Worm (Caenorhabditis elegans) whole organism, L3 larva: ENCODE data around the gene znf-593.
A peak's percentile ranks its signal among the peaks of the same experiment; 100 is the strongest.

Experiments
- R02D3.7 ChIP-seq: fragments of 150-350 bp; optimal IDR thresholded peaks from 2 replicates; lab custom pipeline; 2014; ENCODE audit warnings: missing biosample characterization, missing genetic modification characterization
- ZK546.5 ChIP-seq: sonication (generic microtip); optimal IDR thresholded peaks from 2 replicates; lab custom pipeline; 2017; ENCODE audit warnings: missing biosample characterization, missing genetic modification characterization
- ama-1 ChIP-seq: fragments of 150-350 bp; optimal IDR thresholded peaks from 2 replicates; lab custom pipeline; 2018
- ceh-28 ChIP-seq: fragments of 150-350 bp; optimal IDR thresholded peaks from 2 replicates; lab custom pipeline; 2014; ENCODE audit warnings: missing biosample characterization, missing genetic modification reagents, missing genetic modification characterization
- ceh-82 ChIP-seq: fragments of 150-350 bp; optimal IDR thresholded peaks from 2 replicates; lab custom pipeline; 2014; ENCODE audit warnings: missing biosample characterization, missing genetic modification characterization
- daf-12 ChIP-seq: fragments of 150-350 bp; optimal IDR thresholded peaks from 2 replicates; lab custom pipeline; 2014; ENCODE audit warnings: missing biosample characterization, missing genetic modification reagents, missing genetic modification characterization
- egl-5 ChIP-seq: fragments of 150-350 bp; optimal IDR thresholded peaks from 2 replicates; lab custom pipeline; 2017; ENCODE audit warnings: missing biosample characterization, missing genetic modification reagents, missing genetic modification characterization, inconsistent platforms
- elt-1 ChIP-seq: fragments of 150-350 bp; optimal IDR thresholded peaks from 2 replicates; lab custom pipeline; 2014; ENCODE audit warnings: missing biosample characterization, missing genetic modification characterization
- elt-2 ChIP-seq: sonication (generic microtip); optimal IDR thresholded peaks from 2 replicates; lab custom pipeline; 2016; ENCODE audit warnings: missing genetic modification reagents, mild to moderate bottlenecking, missing genetic modification characterization, missing compliant biosample characterization
- elt-3 ChIP-seq, 3 experiments: fragments of 150-350 bp in 1 of 3; sonication (generic microtip) in 2 of 3; optimal IDR thresholded peaks; 2 replicates in 2 of 3; 4 replicates in 1 of 3; lab custom pipeline; 2014 to 2017; ENCODE audit warnings: missing biosample characterization in 3 of 3, missing genetic modification characterization in 3 of 3
- eor-1 ChIP-seq, 2 experiments: fragments of 150-350 bp; optimal IDR thresholded peaks; 2 replicates each; lab custom pipeline; 2014 to 2018; ENCODE audit warnings: missing biosample characterization in 2 of 2, missing genetic modification characterization in 2 of 2
- fkh-10 ChIP-seq: sonication (generic microtip); optimal IDR thresholded peaks from 2 replicates; lab custom pipeline; 2017; ENCODE audit warnings: missing biosample characterization, missing genetic modification reagents, missing genetic modification characterization
- fkh-2 ChIP-seq: fragments of 150-350 bp; optimal IDR thresholded peaks from 2 replicates; lab custom pipeline; 2014; ENCODE audit warnings: missing biosample characterization, missing genetic modification reagents, missing genetic modification characterization
- hmg-11 ChIP-seq: sonication (generic microtip); optimal IDR thresholded peaks from 2 replicates; lab custom pipeline; 2016; ENCODE audit warnings: missing genetic modification characterization, missing compliant biosample characterization
- lin-15B ChIP-seq: fragments of 150-350 bp; optimal IDR thresholded peaks from 2 replicates; lab custom pipeline; 2014; ENCODE audit warnings: missing biosample characterization, missing genetic modification characterization
- lin-39 ChIP-seq: fragments of 150-350 bp; optimal IDR thresholded peaks from 2 replicates; lab custom pipeline; 2018; ENCODE audit warnings: missing biosample characterization, missing genetic modification reagents, missing genetic modification characterization
- lsy-12 ChIP-seq: sonication (generic microtip); optimal IDR thresholded peaks from 2 replicates; lab custom pipeline; 2016; ENCODE audit warnings: mild to moderate bottlenecking, missing genetic modification characterization, missing compliant biosample characterization
- mdl-1 ChIP-seq: fragments of 150-350 bp; optimal IDR thresholded peaks from 2 replicates; lab custom pipeline; 2014; ENCODE audit warnings: missing biosample characterization, missing genetic modification characterization
- mml-1 ChIP-seq: fragments of 150-350 bp; sonication (generic microtip); optimal IDR thresholded peaks from 3 replicates; lab custom pipeline; 2014; ENCODE audit warnings: missing biosample characterization, missing genetic modification characterization
- nfya-1 ChIP-seq: sonication (generic microtip); optimal IDR thresholded peaks from 2 replicates; lab custom pipeline; 2017; ENCODE audit warnings: missing genetic modification characterization, mild to moderate bottlenecking, missing compliant biosample characterization, antibody characterized with exemption, moderate library complexity; ENCODE audit not compliant: insufficient read depth
- nhr-12 ChIP-seq: fragments of 150-350 bp; optimal IDR thresholded peaks from 2 replicates; lab custom pipeline; 2014; ENCODE audit warnings: missing biosample characterization, missing genetic modification characterization
- nhr-23 ChIP-seq: fragments of 150-350 bp; optimal IDR thresholded peaks from 2 replicates; lab custom pipeline; 2014; ENCODE audit warnings: missing biosample characterization, missing genetic modification reagents, missing genetic modification characterization
- nhr-237 ChIP-seq: fragments of 150-350 bp; optimal IDR thresholded peaks from 2 replicates; lab custom pipeline; 2014; ENCODE audit warnings: missing biosample characterization, missing genetic modification characterization
- nhr-25 ChIP-seq: sonication (generic microtip); optimal IDR thresholded peaks from 2 replicates; lab custom pipeline; 2017; ENCODE audit warnings: missing biosample characterization, missing genetic modification characterization
- nhr-43 ChIP-seq: sonication (generic microtip); optimal IDR thresholded peaks from 2 replicates; lab custom pipeline; 2016; ENCODE audit warnings: mild to moderate bottlenecking, missing genetic modification characterization, missing compliant biosample characterization; ENCODE audit not compliant: poor library complexity, severe bottlenecking
- nhr-76 ChIP-seq: fragments of 150-350 bp; sonication (generic microtip); optimal IDR thresholded peaks from 5 replicates; lab custom pipeline; 2014; ENCODE audit warnings: missing biosample characterization, missing genetic modification characterization
- pha-4 ChIP-seq: fragments of 150-350 bp; optimal IDR thresholded peaks from 2 replicates; lab custom pipeline; 2014; ENCODE audit warnings: missing biosample characterization, missing genetic modification reagents, missing genetic modification characterization
- pqm-1 ChIP-seq: fragments of 150-350 bp; optimal IDR thresholded peaks from 2 replicates; lab custom pipeline; 2017; ENCODE audit warnings: missing biosample characterization, missing genetic modification characterization, inconsistent platforms
- sea-2 ChIP-seq: fragments of 150-350 bp; sonication (generic microtip); optimal IDR thresholded peaks from 4 replicates; lab custom pipeline; 2014; ENCODE audit warnings: missing biosample characterization, missing genetic modification reagents, missing genetic modification characterization
- snpc-4 ChIP-seq: fragments of 150-350 bp; optimal IDR thresholded peaks from 2 replicates; lab custom pipeline; 2014; ENCODE audit warnings: missing biosample characterization, missing genetic modification characterization
- tbx-2 ChIP-seq: sonication (generic microtip); optimal IDR thresholded peaks from 2 replicates; lab custom pipeline; 2016; ENCODE audit warnings: mild to moderate bottlenecking, missing genetic modification characterization, missing compliant biosample characterization
- zag-1 ChIP-seq: fragments of 150-350 bp; optimal IDR thresholded peaks from 2 replicates; lab custom pipeline; 2014; ENCODE audit warnings: missing biosample characterization, missing genetic modification characterization
- ztf-11 ChIP-seq: fragments of 150-350 bp; optimal IDR thresholded peaks from 2 replicates; lab custom pipeline; 2014; ENCODE audit warnings: missing biosample characterization, missing genetic modification characterization

The znf-593 gene

ce11 chrIII:11921658-11922098 lies 3.2 kb upstream of the znf-593 start, which contains the start of gene Y56A3A.22:
TSS of gene Y56A3A.22 (plus strand) at chrIII:11921692.
- no peak for TF ChIP-seq zag-1 (tag; lab: Kevin White, UChicago)
- no peak for TF ChIP-seq eor-1 (tag; optimal IDR thresholded peaks at IDR 0.05; lab: Kevin White, UChicago)
- TF ChIP-seq sea-2 (GFP tag; lab: Kevin White, UChicago), result no peak
- TF ChIP-seq ZK546.5 (tag; lab: Kevin White, UChicago), result no peak
- no peak for TF ChIP-seq mml-1 (tag; lab: Kevin White, UChicago)
- no peak for TF ChIP-seq pha-4 (tag; lab: Kevin White, UChicago)
- TF ChIP-seq lin-39, result no peak
- TF ChIP-seq lsy-12 (tag; lab: Kevin White, UChicago), result peak; percentile 57
- peak; percentile 21 for TF ChIP-seq elt-2 (tag; lab: Kevin White, UChicago)
- no peak for TF ChIP-seq mdl-1 (tag; lab: Kevin White, UChicago)
- no peak for TF ChIP-seq fkh-10
- TF ChIP-seq nhr-43, result peak; percentile 33
- TF ChIP-seq nhr-23, result no peak
- no peak for TF ChIP-seq snpc-4
- peak in 1 of 3 experiments; percentile 25 for TF ChIP-seq elt-3 (tag; optimal IDR thresholded peaks at IDR 0.05; lab: Kevin White, UChicago)
- TF ChIP-seq ztf-11 (tag; lab: Kevin White, UChicago), result no peak
- no peak for TF ChIP-seq fkh-2 (tag; lab: Kevin White, UChicago)
- no peak for TF ChIP-seq pqm-1 (tag; lab: Kevin White, UChicago)
- no peak for TF ChIP-seq elt-1 (tag; lab: Kevin White, UChicago)
- no peak for TF ChIP-seq ceh-82 (tag; lab: Kevin White, UChicago)
- TF ChIP-seq tbx-2, result no peak
- TF ChIP-seq daf-12 (tag; lab: Kevin White, UChicago), result no peak
- TF ChIP-seq ama-1 (lab: Kevin White, UChicago), result peak; percentile 92
- TF ChIP-seq nfya-1 (tag; lab: Kevin White, UChicago), result peak; percentile 36

- TF ChIP-seq snpc-4, result peak; percentile 54
- peak; percentile 76 for TF ChIP-seq lin-15B (tag; lab: Kevin White, UChicago)
- no peak for TF ChIP-seq nhr-12 (tag; lab: Kevin White, UChicago)
- peak; percentile 14 for TF ChIP-seq pqm-1 (tag; lab: Kevin White, UChicago)
- peak; percentile 26 for TF ChIP-seq elt-2 (tag; lab: Kevin White, UChicago)
- peak; percentile 22 for TF ChIP-seq hmg-11 (tag; lab: Kevin White, UChicago)
- TF ChIP-seq R02D3.7 (tag; lab: Kevin White, UChicago), result peak; percentile 1
- peak; percentile 89 for TF ChIP-seq nfya-1 (tag; lab: Kevin White, UChicago)
- no peak for TF ChIP-seq fkh-2 (tag; lab: Kevin White, UChicago)
- peak; percentile 66 for TF ChIP-seq nhr-25 (tag; lab: Kevin White, UChicago)
- peak; percentile 35 for TF ChIP-seq lin-39
- peak; percentile 61 for TF ChIP-seq nhr-23
- TF ChIP-seq sea-2 (GFP tag; lab: Kevin White, UChicago), result no peak
- peak; percentile 76 for TF ChIP-seq pha-4 (tag; lab: Kevin White, UChicago)
- TF ChIP-seq ceh-28 (tag; lab: Kevin White, UChicago), result peak; percentile 66
Observed at ce11 chrIII:11920187-11920785, 1.8 kb upstream of the znf-593 start, which contains the start of the genes ccf-1 and trap-4. TSS of gene ccf-1 (minus strand) at chrIII:11920237. TSS of gene trap-4 (plus strand) at chrIII:11920735.

- TF ChIP-seq nhr-237 (no peak), tbx-2 (no peak), hmg-11 (tag; lab: Kevin White, UChicago) (no peak), elt-2 (tag; lab: Kevin White, UChicago) (no peak), pha-4 (tag; lab: Kevin White, UChicago) (no peak), R02D3.7 (tag; lab: Kevin White, UChicago) (no peak)
Observed at ce11 chrIII:11917525-11917924, 994 bp downstream of the znf-593 start.

- TF ChIP-seq tbx-2 (no peak), eor-1 (tag; optimal IDR thresholded peaks at IDR 0.05; lab: Kevin White, UChicago) (no peak), ZK546.5 (tag; lab: Kevin White, UChicago) (no peak), R02D3.7 (tag; lab: Kevin White, UChicago) (no peak), nhr-43 (no peak), nhr-25 (tag; lab: Kevin White, UChicago) (no peak), nhr-76 (tag; lab: Kevin White, UChicago) (no peak), ama-1 (lab: Kevin White, UChicago) (no peak), egl-5 (no peak), fkh-2 (tag; lab: Kevin White, UChicago) (no peak), pha-4 (tag; lab: Kevin White, UChicago) (no peak), ceh-82 (tag; lab: Kevin White, UChicago) (no peak), nfya-1 (tag; lab: Kevin White, UChicago) (no peak)
Observed at ce11 chrIII:11917090-11917489, 1.4 kb downstream of the znf-593 start.
